Fruit fly (Drosophila melanogaster) whole organism, embryonic: ENCODE data around the gene CG14212.

Experiments
- Adf1 ChIP-seq: fragments of 200-800 bp; sonication (Bioruptor generic); IDR thresholded peaks from 2 replicates; pipeline ENCODE4 v1.3.6; 2022; ENCODE audit warnings: missing biosample characterization, missing genetic modification characterization
- CG10209 ChIP-seq: fragments of 200-800 bp; sonication (Bioruptor generic); optimal IDR thresholded peaks from 3 replicates; lab custom pipeline; 2017; ENCODE audit warnings: missing biosample characterization, mild to moderate bottlenecking, missing genetic modification characterization, missing genetic modification reagents
- CG12219 ChIP-seq: fragments of 200-800 bp; sonication (Bioruptor generic); optimal IDR thresholded peaks from 3 replicates; lab custom pipeline; 2018; ENCODE audit warnings: missing biosample characterization, mild to moderate bottlenecking, missing genetic modification characterization
- CG12659 ChIP-seq: fragments of 200-800 bp; sonication (Bioruptor generic); optimal IDR thresholded peaks from 3 replicates; lab custom pipeline; 2017; ENCODE audit warnings: mild to moderate bottlenecking, missing biosample characterization, missing genetic modification reagents, missing genetic modification characterization
- CG15514 ChIP-seq: fragments of 200-800 bp; sonication (Bioruptor generic); optimal IDR thresholded peaks from 3 replicates; lab custom pipeline; 2017; ENCODE audit warnings: missing biosample characterization, missing genetic modification characterization, mild to moderate bottlenecking, moderate library complexity, missing genetic modification reagents
- CG17186 ChIP-seq: fragments of 200-800 bp; sonication (Bioruptor generic); optimal IDR thresholded peaks from 3 replicates; lab custom pipeline; 2017; ENCODE audit warnings: missing biosample characterization, missing genetic modification reagents, missing genetic modification characterization
- CG17361 ChIP-seq: fragments of 200-800 bp; sonication (Bioruptor generic); IDR thresholded peaks from 3 replicates; pipeline ENCODE4 v1.3.6; 2022; ENCODE audit warnings: missing biosample characterization, missing genetic modification characterization
- CG17612 ChIP-seq: fragments of 200-800 bp; sonication (Bioruptor generic); IDR thresholded peaks from 2 replicates; pipeline ENCODE4 v1.3.6; 2022; ENCODE audit warnings: missing biosample characterization, missing genetic modification characterization
- CG2129 ChIP-seq: fragments of 200-800 bp; sonication (Bioruptor generic); IDR thresholded peaks from 2 replicates; pipeline ENCODE4 v1.3.6; 2022; ENCODE audit warnings: missing biosample characterization, missing genetic modification characterization; ENCODE audit not compliant: partially characterized antibody
- CG30431 ChIP-seq: fragments of 200-800 bp; sonication (Bioruptor generic); optimal IDR thresholded peaks from 2 replicates; lab custom pipeline; 2017; ENCODE audit warnings: missing biosample characterization, missing genetic modification characterization
- CG32767 ChIP-seq: fragments of 200-800 bp; sonication (Bioruptor generic); IDR thresholded peaks from 2 replicates; pipeline ENCODE4 v1.3.6; 2022; ENCODE audit warnings: missing biosample characterization, missing genetic modification characterization
- CG4328 ChIP-seq: fragments of 200-800 bp; sonication (Bioruptor generic); optimal IDR thresholded peaks from 3 replicates; lab custom pipeline; 2017; ENCODE audit warnings: missing biosample characterization, missing genetic modification reagents, missing genetic modification characterization
- CG4854 ChIP-seq: fragments of 200-800 bp; sonication (Bioruptor generic); optimal IDR thresholded peaks from 2 replicates; lab custom pipeline; 2016; ENCODE audit warnings: missing biosample characterization, missing genetic modification characterization, inconsistent platforms
- CG6791 ChIP-seq: fragments of 200-800 bp; sonication (Bioruptor generic); IDR thresholded peaks from 3 replicates; pipeline ENCODE4 v1.3.6; 2022; ENCODE audit warnings: missing biosample characterization, missing genetic modification characterization; ENCODE audit not compliant: partially characterized antibody
- CG8089 ChIP-seq: fragments of 200-800 bp; sonication (Bioruptor generic); optimal IDR thresholded peaks from 3 replicates; lab custom pipeline; 2016; ENCODE audit warnings: missing biosample characterization, missing genetic modification characterization
- CG8281 ChIP-seq: fragments of 200-800 bp; sonication (Bioruptor generic); optimal IDR thresholded peaks from 2 replicates; lab custom pipeline; 2018; ENCODE audit warnings: missing biosample characterization, mild to moderate bottlenecking, missing genetic modification characterization, moderate library complexity
- CG9817 ChIP-seq: fragments of 200-800 bp; sonication (Bioruptor generic); optimal IDR thresholded peaks from 2 replicates; lab custom pipeline; 2018; ENCODE audit warnings: missing biosample characterization, mild to moderate bottlenecking, missing genetic modification characterization, moderate library complexity
- D19A ChIP-seq: fragments of 200-800 bp; optimal IDR thresholded peaks from 3 replicates; lab custom pipeline; 2019; ENCODE audit warnings: missing biosample characterization, mild to moderate bottlenecking, missing genetic modification characterization, moderate library complexity
- Dek ChIP-seq: fragments of 200-800 bp; sonication (Bioruptor generic); optimal IDR thresholded peaks from 3 replicates; lab custom pipeline; 2019; ENCODE audit warnings: missing biosample characterization, mild to moderate bottlenecking, missing genetic modification characterization, moderate library complexity
- Fer1 ChIP-seq: fragments of 200-800 bp; sonication (Bioruptor generic); optimal IDR thresholded peaks from 2 replicates; lab custom pipeline; 2017; ENCODE audit warnings: missing biosample characterization, mild to moderate bottlenecking, missing genetic modification characterization
- H2.0 ChIP-seq: fragments of 200-800 bp; sonication (Bioruptor generic); IDR thresholded peaks from 2 replicates; pipeline ENCODE4 v1.3.6; 2022; ENCODE audit warnings: missing biosample characterization, missing genetic modification characterization
- Hr51 ChIP-seq, 2 experiments: fragments of 200-800 bp; sonication (Bioruptor generic); optimal IDR thresholded peaks; 2 replicates in 1 of 2; 3 replicates in 1 of 2; lab custom pipeline; 2016 to 2018; ENCODE audit warnings: missing biosample characterization in 2 of 2, missing genetic modification characterization in 2 of 2, mild to moderate bottlenecking in 1 of 2, moderate library complexity in 1 of 2
- Mad ChIP-seq: fragments of 200-800 bp; sonication (Bioruptor generic); optimal IDR thresholded peaks from 2 replicates; lab custom pipeline; 2016; ENCODE audit warnings: missing biosample characterization, missing genetic modification characterization
- NC2α ChIP-seq: fragments of 200-800 bp; sonication (Bioruptor generic); optimal IDR thresholded peaks from 2 replicates; lab custom pipeline; 2016; ENCODE audit warnings: missing biosample characterization, missing genetic modification characterization
- NC2β ChIP-seq: fragments of 200-800 bp; sonication (Bioruptor generic); optimal IDR thresholded peaks from 2 replicates; lab custom pipeline; 2016; ENCODE audit warnings: missing biosample characterization, missing genetic modification characterization
- Nf-YA ChIP-seq: fragments of 200-800 bp; sonication (Bioruptor generic); IDR thresholded peaks from 2 replicates; pipeline ENCODE4 v1.3.6; 2022; ENCODE audit warnings: missing biosample characterization, missing genetic modification characterization
- Side ChIP-seq: fragments of 200-800 bp; sonication (Bioruptor generic); optimal IDR thresholded peaks from 2 replicates; lab custom pipeline; 2016; ENCODE audit warnings: missing biosample characterization, missing genetic modification characterization
- Tbp ChIP-seq: fragments of >200 bp; optimal IDR thresholded peaks from 2 replicates; lab custom pipeline; 2018; ENCODE audit warnings: missing biosample characterization, missing genetic modification characterization
- ac ChIP-seq: fragments of 200-800 bp; sonication (Bioruptor generic); optimal IDR thresholded peaks from 3 replicates; lab custom pipeline; 2017; ENCODE audit warnings: missing biosample characterization, mild to moderate bottlenecking, missing genetic modification characterization
- bab2 ChIP-seq: fragments of 200-800 bp; sonication (Bioruptor generic); optimal IDR thresholded peaks from 2 replicates; lab custom pipeline; 2016; ENCODE audit warnings: missing biosample characterization, missing genetic modification characterization
- bbx ChIP-seq: fragments of 200-800 bp; sonication (Bioruptor generic); IDR thresholded peaks from 2 replicates; pipeline ENCODE4 v1.3.6; 2022; ENCODE audit warnings: missing biosample characterization, missing genetic modification characterization; ENCODE audit not compliant: partially characterized antibody
- chinmo ChIP-seq: fragments of 200-800 bp; sonication (Bioruptor generic); IDR thresholded peaks from 4 replicates; pipeline ENCODE4 v1.3.6; 2022; ENCODE audit warnings: missing biosample characterization, missing genetic modification characterization; ENCODE audit not compliant: partially characterized antibody
- chm ChIP-seq: fragments of 200-800 bp; sonication (Bioruptor generic); IDR thresholded peaks from 2 replicates; pipeline ENCODE4 v1.3.6; 2022; ENCODE audit warnings: missing biosample characterization, missing genetic modification characterization
- cwo ChIP-seq: fragments of 200-800 bp; sonication (Bioruptor generic); optimal IDR thresholded peaks from 3 replicates; lab custom pipeline; 2017; ENCODE audit warnings: missing biosample characterization, missing genetic modification characterization, mild to moderate bottlenecking, moderate library complexity, missing genetic modification reagents
- dan ChIP-seq: fragments of 200-800 bp; sonication (Bioruptor generic); IDR thresholded peaks from 2 replicates; pipeline ENCODE4 v1.3.6; 2022; ENCODE audit warnings: missing biosample characterization, missing genetic modification characterization
- dpn ChIP-seq, 2 experiments: fragments of 200-800 bp; sonication (Bioruptor generic); optimal IDR thresholded peaks; 3 replicates each; lab custom pipeline; 2016; ENCODE audit warnings: missing biosample characterization in 2 of 2, missing genetic modification characterization in 2 of 2
- eve ChIP-seq, 2 experiments: fragments of >200 bp; optimal IDR thresholded peaks; 2 replicates each; lab custom pipeline; 2017; ENCODE audit warnings: missing biosample characterization in 2 of 2, missing genetic modification characterization in 2 of 2
- exex ChIP-seq: fragments of 200-800 bp; sonication (Bioruptor generic); optimal IDR thresholded peaks from 4 replicates; lab custom pipeline; 2018; ENCODE audit warnings: missing biosample characterization, mild to moderate bottlenecking, missing genetic modification characterization, moderate library complexity
- fru ChIP-seq: fragments of >200 bp; optimal IDR thresholded peaks from 2 replicates; lab custom pipeline; 2017
- ftz-f1 ChIP-seq: fragments of 200-800 bp; sonication (Bioruptor generic); optimal IDR thresholded peaks from 2 replicates; lab custom pipeline; 2016; ENCODE audit warnings: missing biosample characterization, missing genetic modification characterization
- gsb-n ChIP-seq: fragments of 200-800 bp; sonication (Bioruptor generic); optimal IDR thresholded peaks from 3 replicates; lab custom pipeline; 2018; ENCODE audit warnings: missing biosample characterization, mild to moderate bottlenecking, missing genetic modification characterization
- gt ChIP-seq: fragments of 200-800 bp; sonication (Bioruptor generic); IDR thresholded peaks from 2 replicates; pipeline ENCODE4 v1.3.6; 2022; ENCODE audit warnings: missing biosample characterization, missing genetic modification characterization
- mirr ChIP-seq: fragments of 200-800 bp; sonication (Bioruptor generic); optimal IDR thresholded peaks from 3 replicates; lab custom pipeline; 2018; ENCODE audit warnings: missing biosample characterization, mild to moderate bottlenecking, missing genetic modification characterization
- nerfin-1 ChIP-seq: fragments of 200-800 bp; sonication (Bioruptor generic); optimal IDR thresholded peaks from 3 replicates; lab custom pipeline; 2019; ENCODE audit warnings: missing biosample characterization, mild to moderate bottlenecking, missing genetic modification characterization, moderate library complexity
- nerfin-2 ChIP-seq: fragments of 200-800 bp; sonication (Bioruptor generic); IDR thresholded peaks from 2 replicates; pipeline ENCODE4 v1.3.6; 2022; ENCODE audit warnings: missing biosample characterization, missing genetic modification characterization; ENCODE audit not compliant: partially characterized antibody
- pum ChIP-seq: fragments of 200-800 bp; sonication (Bioruptor generic); optimal IDR thresholded peaks from 2 replicates; lab custom pipeline; 2016; ENCODE audit warnings: missing biosample characterization, missing genetic modification characterization
- sim ChIP-seq: fragments of 200-800 bp; sonication (Bioruptor generic); IDR thresholded peaks from 2 replicates; pipeline ENCODE4 v1.3.6; 2022; ENCODE audit warnings: missing biosample characterization, missing genetic modification characterization
- sima ChIP-seq: fragments of 200-800 bp; sonication (Bioruptor generic); optimal IDR thresholded peaks from 2 replicates; lab custom pipeline; 2016; ENCODE audit warnings: missing biosample characterization, missing genetic modification characterization
- slbo ChIP-seq: fragments of 200-800 bp; sonication (Bioruptor generic); IDR thresholded peaks from 2 replicates; pipeline ENCODE4 v1.3.6; 2022; ENCODE audit warnings: missing biosample characterization, missing genetic modification characterization
- slp2 ChIP-seq: fragments of 200-800 bp; sonication (Bioruptor generic); optimal IDR thresholded peaks from 2 replicates; lab custom pipeline; 2016; ENCODE audit warnings: missing biosample characterization, missing genetic modification characterization
- tx ChIP-seq: fragments of 200-800 bp; sonication (Bioruptor generic); optimal IDR thresholded peaks from 2 replicates; lab custom pipeline; 2016; ENCODE audit warnings: missing biosample characterization, missing genetic modification characterization

Gene CG14212

DNA sequence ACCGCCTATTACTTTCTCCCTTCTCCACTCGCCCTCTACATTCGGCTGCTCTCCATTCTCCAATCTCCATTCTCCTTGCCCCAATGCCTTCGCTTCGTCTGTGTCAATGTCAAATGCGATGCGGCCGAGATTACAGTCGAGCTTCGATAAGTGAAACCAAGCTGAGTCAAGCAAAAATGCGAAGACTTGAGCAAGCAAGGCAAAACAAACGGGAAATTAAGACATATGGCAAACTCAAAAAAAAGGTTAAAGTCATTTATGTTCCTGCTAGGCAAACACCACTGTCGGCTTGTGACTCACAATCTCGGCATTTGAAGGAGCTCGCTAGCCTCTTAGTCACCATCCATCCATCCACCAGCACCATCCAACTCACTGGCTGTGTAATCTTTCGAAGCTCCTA, 42.9 kb downstream of the CG14212 start (continued):
- TF ChIP-seq nerfin-2 (GFP tag; lab: Robert Waterston, UW), result no peak
- no peak for TF ChIP-seq bbx
- TF ChIP-seq bab2 (GFP tag; lab: Kevin White, UChicago), result peak; percentile 98
- TF ChIP-seq CG30431 (GFP tag; lab: Kevin White, UChicago), result peak; percentile 97
- peak; percentile 97 for TF ChIP-seq CG9817 (tag; lab: Kevin White, UChicago)
- peak; percentile 93 to 96 for TF ChIP-seq Hr51 (GFP tag; optimal IDR thresholded peaks at IDR 0.05; lab: Kevin White, UChicago)
- TF ChIP-seq CG4328, result peak; percentile 84
- no peak for TF ChIP-seq chinmo
- peak; percentile 73 for TF ChIP-seq sim (GFP tag; lab: Robert Waterston, UW)
- peak; percentile 98 for TF ChIP-seq dpn (GFP tag; optimal IDR thresholded peaks at IDR 0.05; lab: Kevin White, UChicago)
- TF ChIP-seq CG17612, result peak; percentile 81
- peak; percentile 97 for TF ChIP-seq NC2α (GFP tag; lab: Kevin White, UChicago)
- TF ChIP-seq CG17186 (GFP tag; lab: Kevin White, UChicago), result peak; percentile 64
- peak; percentile 96 for TF ChIP-seq Mad (GFP tag; lab: Kevin White, UChicago)
- TF ChIP-seq slp2 (GFP tag; lab: Kevin White, UChicago), result peak; percentile 90
- TF ChIP-seq tx (GFP tag; lab: Kevin White, UChicago), result peak; percentile 97
- TF ChIP-seq CG32767 (GFP tag; lab: Robert Waterston, UW), result peak; percentile 88
- no peak for TF ChIP-seq CG6791 (GFP tag; lab: Robert Waterston, UW)
- TF ChIP-seq chm, result peak; percentile 98
- peak; percentile 86 for TF ChIP-seq cwo (GFP tag; lab: Kevin White, UChicago)
- peak; percentile 97 for TF ChIP-seq NC2β
- peak; percentile 96 for TF ChIP-seq CG12659 (GFP tag; lab: Kevin White, UChicago)
- peak; percentile 99 for TF ChIP-seq Side
- TF ChIP-seq CG8281 (tag; lab: Kevin White, UChicago), result peak; percentile 86
- TF ChIP-seq Dek (tag; lab: Kevin White, UChicago), result peak; percentile 94
- no peak for TF ChIP-seq Tbp (GFP tag; lab: Kevin White, UChicago)
- peak; percentile 81 for TF ChIP-seq CG15514 (GFP tag; lab: Kevin White, UChicago)
- peak; percentile 97 for TF ChIP-seq CG12219 (GFP tag; lab: Kevin White, UChicago)
- peak; percentile 86 for TF ChIP-seq CG4854 (GFP tag; lab: Kevin White, UChicago)
- peak; percentile 87 for TF ChIP-seq nerfin-1
- TF ChIP-seq mirr, result peak; percentile 86
- peak; percentile 85 for TF ChIP-seq Nf-YA
- TF ChIP-seq gsb-n, result peak; percentile 96
- TF ChIP-seq sima, result peak; percentile 75
- peak; percentile 68 for TF ChIP-seq Adf1 (GFP tag; lab: Robert Waterston, UW)
- peak; percentile 92 for TF ChIP-seq CG17361 (GFP tag; lab: Robert Waterston, UW)
- peak; percentile 91 for TF ChIP-seq dan (GFP tag; lab: Robert Waterston, UW)
- peak; percentile 93 for TF ChIP-seq CG10209
- TF ChIP-seq H2.0 (GFP tag; lab: Robert Waterston, UW), result peak; percentile 97
- peak; percentile 96 for TF ChIP-seq CG8089
- peak; percentile 98 for TF ChIP-seq slbo (GFP tag; lab: Robert Waterston, UW)
- TF ChIP-seq CG2129 (GFP tag; lab: Robert Waterston, UW), result no peak
- peak; percentile 98 for TF ChIP-seq pum
- TF ChIP-seq exex (tag; lab: Kevin White, UChicago), result no peak
- peak in 1 of 2 experiments; percentile 55 for TF ChIP-seq eve (GFP tag; optimal IDR thresholded peaks at IDR 0.05; lab: Kevin White, UChicago)
- TF ChIP-seq Fer1 (GFP tag; lab: Kevin White, UChicago), result peak; percentile 91
- TF ChIP-seq gt (GFP tag; lab: Robert Waterston, UW), result peak; percentile 86
- TF ChIP-seq fru (lab: Kevin White, UChicago), result no peak
- TF ChIP-seq ftz-f1 (GFP tag; lab: Kevin White, UChicago), result peak; percentile 84
- TF ChIP-seq ac (GFP tag; lab: Kevin White, UChicago), result peak; percentile 89
- peak; percentile 84 for TF ChIP-seq D19A (tag; lab: Kevin White, UChicago)
